Fruit fly (Drosophila melanogaster): ENCODE measurements around the gene CG4502.
A peak's percentile ranks its signal among the peaks of the same experiment; 100 is the strongest.

CG4502 gene

dm6 chr2L:7217931-7218330 is 13.9 kb upstream of the CG4502 start (continued):
- TF ChIP-seq CG8281 (tag; optimal IDR thresholded peaks at IDR 0.05) (no peak), CG9215 (GFP tag; IDR thresholded peaks at IDR 0.05) (no peak), CG7987 (GFP tag; optimal IDR thresholded peaks at IDR 0.05) (no peak), CG30431 (GFP tag; optimal IDR thresholded peaks at IDR 0.05) (no peak), Kr (GFP tag; optimal IDR thresholded peaks at IDR 0.05) (peak; percentile 24), pum (GFP tag; optimal IDR thresholded peaks at IDR 0.05) (no peak), CG8290 (GFP tag; optimal IDR thresholded peaks at IDR 0.05) (no peak), CG8290 (tag; optimal IDR thresholded peaks at IDR 0.05) (peak in 1 of 2 experiments; percentile 21), CoRest (tag; optimal IDR thresholded peaks at IDR 0.05) (no peak), sd (tag; optimal IDR thresholded peaks at IDR 0.05) (peak; percentile 90), CG11085 (GFP tag; IDR thresholded peaks at IDR 0.05) (no peak), Ets65A (GFP tag) (peak; percentile 24), CG13894 (tag; optimal IDR thresholded peaks at IDR 0.05) (peak; percentile 8), CG3065 (GFP tag; optimal IDR thresholded peaks at IDR 0.05) (no peak), Med (GFP tag) (peak; percentile 52), CG18764 (GFP tag; optimal IDR thresholded peaks at IDR 0.05) (no peak), CG9437 (GFP tag; optimal IDR thresholded peaks at IDR 0.05) (no peak), Max (GFP tag; optimal IDR thresholded peaks at IDR 0.05) (no peak), CG2678 (tag; optimal IDR thresholded peaks at IDR 0.05) (peak; percentile 1), sug (tag; optimal IDR thresholded peaks at IDR 0.05) (peak; percentile 98), CG17361 (GFP tag; IDR thresholded peaks at IDR 0.05) (no peak), zen2 (GFP tag; IDR thresholded peaks at IDR 0.05; ENCODE audit: partially characterized antibody) (no peak), mirr (GFP tag; optimal IDR thresholded peaks at IDR 0.05) (peak; percentile 95), CG18599 (GFP tag; optimal IDR thresholded peaks at IDR 0.05) (peak; percentile 39), nmo (GFP tag; optimal IDR thresholded peaks at IDR 0.05) (no peak), CG6175 (GFP tag; IDR thresholded peaks at IDR 0.05) (no peak), CG11456 (GFP tag; IDR thresholded peaks at IDR 0.05) (no peak), CG13296 (GFP tag; optimal IDR thresholded peaks at IDR 0.05) (peak; percentile 25), Hr51 (GFP tag; optimal IDR thresholded peaks at IDR 0.05) (no peak), CG8359 (GFP tag; optimal IDR thresholded peaks at IDR 0.05; ENCODE audit: borderline replicate concordance) (no peak), CG11723 (GFP tag; optimal IDR thresholded peaks at IDR 0.05) (no peak), Hey (tag; optimal IDR thresholded peaks at IDR 0.05) (no peak), exex (tag; optimal IDR thresholded peaks at IDR 0.05) (peak; percentile 98), sr (GFP tag; IDR thresholded peaks at IDR 0.05) (no peak), ab (GFP tag; optimal IDR thresholded peaks at IDR 0.05) (no peak), CG9932 (GFP tag; IDR thresholded peaks at IDR 0.05) (no peak), eve (GFP tag; optimal IDR thresholded peaks at IDR 0.05) (no peak), Vsx1 (GFP tag; optimal IDR thresholded peaks at IDR 0.05) (no peak), ind (GFP tag; optimal IDR thresholded peaks at IDR 0.05) (no peak), tll (GFP tag; optimal IDR thresholded peaks at IDR 0.05) (peak in 1 of 2 experiments; percentile 50), CG31441 (GFP tag; IDR thresholded peaks at IDR 0.05) (no peak), CG2116 (GFP tag; optimal IDR thresholded peaks at IDR 0.05) (no peak), grn (GFP tag; optimal IDR thresholded peaks at IDR 0.05) (peak; percentile 44), CG2199 (GFP tag; IDR thresholded peaks at IDR 0.05) (no peak), cad (GFP tag; optimal IDR thresholded peaks at IDR 0.05) (peak; percentile 25), CG32767 (GFP tag; IDR thresholded peaks at IDR 0.05) (no peak), maf-S (GFP tag; optimal IDR thresholded peaks at IDR 0.05) (no peak), CG15479 (GFP tag; optimal IDR thresholded peaks at IDR 0.05) (peak; percentile 99), Nf-YB (GFP tag; optimal IDR thresholded peaks at IDR 0.05) (no peak), GATAe (GFP tag; conservative IDR thresholded peaks at IDR 0.05) (0 out of 2 replicates have a peak, but pooled peaks have one; percentile 24), Stat92E (GFP tag; optimal IDR thresholded peaks at IDR 0.05) (no peak)
